Worm (Caenorhabditis elegans): ENCODE results near the gene Y116A8A.2.
"Not testable (repeated sequence)": the region's sequence is repeated elsewhere in the genome, so short reads cannot be mapped to it uniquely, and the experiment has no call there.

Y116A8A.2 gene

ce11 chrIV:16813825-16814224 is at the start of gene Y116A8A.2:
Gene Y116A8A.2, minus strand, starts transcription at chrIV:16813925.
- TF ChIP-seq sma-3 (GFP tag; optimal IDR thresholded peaks at IDR 0.05) = no peak
- no peak for TF ChIP-seq dmd-4 (tag; optimal IDR thresholded peaks at IDR 0.05)
- TF ChIP-seq nhr-21 (tag; optimal IDR thresholded peaks at IDR 0.05) = no peak
- no peak for TF ChIP-seq lin-11 (tag; optimal IDR thresholded peaks at IDR 0.05)
- no peak for TF ChIP-seq peb-1 (tag; optimal IDR thresholded peaks at IDR 0.05)
- TF ChIP-seq nhr-11 (tag; optimal IDR thresholded peaks at IDR 0.05) = no peak
- no peak for TF ChIP-seq unc-62 (GFP tag; optimal IDR thresholded peaks at IDR 0.05)
- TF ChIP-seq crh-2 (tag; optimal IDR thresholded peaks at IDR 0.05) = no peak
- TF ChIP-seq lin-39 (tag; optimal IDR thresholded peaks at IDR 0.05) = no peak
- no peak for TF ChIP-seq gmeb-1 (tag; optimal IDR thresholded peaks at IDR 0.05)
- no peak for TF ChIP-seq nhr-10 (tag; optimal IDR thresholded peaks at IDR 0.05)
- no peak for TF ChIP-seq snpc-4 (tag; optimal IDR thresholded peaks at IDR 0.05)
- no peak for TF ChIP-seq aly-2 (tag; optimal IDR thresholded peaks at IDR 0.05)

DNA sequence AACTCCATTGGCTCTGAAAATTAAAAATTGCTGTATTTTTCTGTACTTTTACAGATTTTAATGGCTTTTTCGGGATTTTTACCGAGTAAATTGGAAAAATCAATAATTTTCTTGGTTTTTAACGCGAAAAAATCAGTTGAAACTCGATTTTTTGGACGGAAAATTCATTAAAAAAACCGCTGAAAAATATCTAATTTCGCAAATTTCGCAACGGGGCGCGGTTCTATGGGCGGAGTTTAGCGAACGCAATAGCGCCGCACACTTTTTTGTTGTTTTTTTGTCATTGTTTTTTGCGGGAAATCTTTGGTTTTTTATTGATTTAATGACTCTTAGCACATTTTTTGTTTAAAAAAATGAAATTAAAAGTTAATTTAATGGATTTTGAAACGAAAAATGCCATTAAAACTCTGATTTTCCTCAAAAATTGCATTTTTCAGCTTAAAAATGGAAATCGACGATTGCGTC is 49.7 kb upstream of the Y116A8A.2 start, which contains the start of the genes mel-46 and lsy-13:
Gene mel-46 (minus strand): TSS at position 51 of the 465 bp plus-strand sequence.
Gene lsy-13 (plus strand): TSS at position 440 of the 465 bp plus-strand sequence.
- TF ChIP-seq lin-11 (tag; optimal IDR thresholded peaks at IDR 0.05) = peak; percentile 15
- no peak for TF ChIP-seq R02D3.7 (tag; optimal IDR thresholded peaks at IDR 0.05)
- peak; percentile 43 for TF ChIP-seq sma-3 (GFP tag; optimal IDR thresholded peaks at IDR 0.05)
- peak; percentile 52 for TF ChIP-seq lin-13 (GFP tag; optimal IDR thresholded peaks at IDR 0.05)
- no peak for TF ChIP-seq nhr-237 (tag; optimal IDR thresholded peaks at IDR 0.05)
- TF ChIP-seq gmeb-1 (tag; optimal IDR thresholded peaks at IDR 0.05) = peak; percentile 38
- peak; percentile 48 for TF ChIP-seq nhr-25 (tag; optimal IDR thresholded peaks at IDR 0.05)
- TF ChIP-seq sem-4 (tag; optimal IDR thresholded peaks at IDR 0.05) = peak; percentile 23
- peak; percentile 13 for TF ChIP-seq crh-2 (tag; optimal IDR thresholded peaks at IDR 0.05)
- peak; percentile 62 for TF ChIP-seq C34F6.9 (tag; optimal IDR thresholded peaks at IDR 0.05)
- TF ChIP-seq lsy-2 (tag; optimal IDR thresholded peaks at IDR 0.05) = peak; percentile 28 to 62
- peak; percentile 15 for TF ChIP-seq F13H6.1 (tag; optimal IDR thresholded peaks at IDR 0.05)
- TF ChIP-seq nhr-129 (tag; optimal IDR thresholded peaks at IDR 0.05) = peak; percentile 35
- TF ChIP-seq unc-55 (GFP tag; optimal IDR thresholded peaks at IDR 0.05) = peak; percentile 77
- no peak for TF ChIP-seq unc-62 (GFP tag; optimal IDR thresholded peaks at IDR 0.05)
- TF ChIP-seq peb-1 (tag; optimal IDR thresholded peaks at IDR 0.05) = no peak

- TF ChIP-seq ZK546.5 (tag; optimal IDR thresholded peaks at IDR 0.05) = no peak
- TF ChIP-seq ceh-16 (tag; optimal IDR thresholded peaks at IDR 0.05) = no peak
- TF ChIP-seq nhr-77 (tag; optimal IDR thresholded peaks at IDR 0.05) = no peak
- no peak for TF ChIP-seq ztf-4 (tag; optimal IDR thresholded peaks at IDR 0.05)
- TF ChIP-seq lsy-2 (tag; optimal IDR thresholded peaks at IDR 0.05) = no peak
- no peak for TF ChIP-seq lin-13 (GFP tag; optimal IDR thresholded peaks at IDR 0.05)
Measured at ce11 chrIV:16860702-16861101, 47.0 kb upstream of the Y116A8A.2 start.

ce11 chrIV:16854790-16855189 is 41.1 kb upstream of the Y116A8A.2 start, which contains the start of gene map-2:
Gene map-2, minus strand, starts transcription at chrIV:16854890.
- TF ChIP-seq sma-3 (GFP tag; optimal IDR thresholded peaks at IDR 0.05) (no peak), nhr-129 (tag; optimal IDR thresholded peaks at IDR 0.05) (no peak), skn-1 (tag; optimal IDR thresholded peaks at IDR 0.05) (no peak), unc-39 (tag; optimal IDR thresholded peaks at IDR 0.05) (no peak), sem-4 (tag; optimal IDR thresholded peaks at IDR 0.05) (no peak), mab-5 (tag; optimal IDR thresholded peaks at IDR 0.05) (no peak), elt-1 (tag; optimal IDR thresholded peaks at IDR 0.05) (no peak), lin-39 (tag; optimal IDR thresholded peaks at IDR 0.05) (no peak), nhr-23 (tag; optimal IDR thresholded peaks at IDR 0.05) (no peak)

ce11 chrIV:16845376-16845775 is 31.7 kb upstream of the Y116A8A.2 start:
- peak; percentile 43 for TF ChIP-seq gmeb-1 (tag; optimal IDR thresholded peaks at IDR 0.05)
- peak; percentile 11 for TF ChIP-seq Y55F3AM.14 (GFP tag; optimal IDR thresholded peaks at IDR 0.05)
- TF ChIP-seq unc-55 (GFP tag; optimal IDR thresholded peaks at IDR 0.05) = peak; percentile 25
- peak; percentile 43 to 71 for TF ChIP-seq lsy-2 (tag; optimal IDR thresholded peaks at IDR 0.05)
- TF ChIP-seq F13H6.1 (tag; optimal IDR thresholded peaks at IDR 0.05) = peak; percentile 65
- TF ChIP-seq sma-3 (GFP tag; optimal IDR thresholded peaks at IDR 0.05) = peak; percentile 13

DNA sequence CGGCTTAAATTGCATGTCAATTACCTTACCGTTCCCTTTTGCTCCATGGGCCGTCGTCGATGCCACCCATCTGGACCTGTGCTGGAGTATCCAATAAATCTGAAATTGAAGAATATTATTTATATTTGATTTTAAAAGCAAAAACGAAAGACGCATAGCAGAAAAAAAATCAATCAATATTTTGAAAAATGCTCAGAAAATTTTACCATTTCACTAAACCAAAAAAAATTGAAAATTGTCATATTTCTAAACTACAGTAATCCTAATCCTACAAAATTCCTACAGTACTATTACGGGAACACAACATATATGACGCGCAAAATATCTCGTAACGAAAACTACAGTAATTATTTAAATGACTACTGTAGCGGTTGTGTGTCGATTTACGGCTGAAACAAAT is 29.1 kb upstream of the Y116A8A.2 start, which contains the start of gene Y116A8A.150:
Gene Y116A8A.150 (minus strand): TSS at position 101 of the 400 bp plus-strand sequence.
- not testable (repeated sequence) for TF ChIP-seq nhr-11, nhr-21, skn-1 (tag; optimal IDR thresholded peaks at IDR 0.05)

Data from whole organism, L2 larva.